Fruit fly (Drosophila melanogaster) whole organism, embryonic: ENCODE data around the gene Ist1.

Experiments used
- BEAF-32 ChIP-seq: fragments of 200-800 bp; sonication (Bioruptor generic); optimal IDR thresholded peaks from 3 replicates; lab custom pipeline; 2017; ENCODE audit warnings: missing biosample characterization, missing genetic modification characterization, mild to moderate bottlenecking, moderate library complexity, missing genetic modification reagents
- C15 ChIP-seq: fragments of 200-800 bp; sonication (Bioruptor generic); IDR thresholded peaks from 3 replicates; pipeline ENCODE4 v1.3.6; 2022; ENCODE audit warnings: missing biosample characterization, missing genetic modification characterization
- CG10267 ChIP-seq: fragments of 200-800 bp; sonication (Bioruptor generic); optimal IDR thresholded peaks from 2 replicates; lab custom pipeline; 2018; ENCODE audit warnings: missing biosample characterization, mild to moderate bottlenecking, missing genetic modification characterization, moderate library complexity
- CG10274 ChIP-seq: fragments of 200-800 bp; sonication (Bioruptor generic); optimal IDR thresholded peaks from 3 replicates; lab custom pipeline; 2017; ENCODE audit warnings: missing biosample characterization, mild to moderate bottlenecking, missing genetic modification characterization
- CG10431 ChIP-seq: fragments of 200-800 bp; sonication (Bioruptor generic); optimal IDR thresholded peaks from 3 replicates; lab custom pipeline; 2018; ENCODE audit warnings: missing biosample characterization, mild to moderate bottlenecking, missing genetic modification characterization
- CG10979 ChIP-seq: fragments of 200-800 bp; sonication (Bioruptor generic); optimal IDR thresholded peaks from 2 replicates; lab custom pipeline; 2018; ENCODE audit warnings: missing biosample characterization, mild to moderate bottlenecking, missing genetic modification characterization, moderate library complexity
- CG12659 ChIP-seq: fragments of 200-800 bp; sonication (Bioruptor generic); optimal IDR thresholded peaks from 3 replicates; lab custom pipeline; 2017; ENCODE audit warnings: mild to moderate bottlenecking, missing biosample characterization, missing genetic modification reagents, missing genetic modification characterization
- CG13287 ChIP-seq: fragments of 200-800 bp; sonication (Bioruptor generic); IDR thresholded peaks from 2 replicates; pipeline ENCODE4 v1.3.6; 2022; ENCODE audit warnings: missing biosample characterization, missing genetic modification characterization; ENCODE audit not compliant: partially characterized antibody
- CG13424 ChIP-seq: fragments of 200-800 bp; sonication (Bioruptor generic); optimal IDR thresholded peaks from 2 replicates; lab custom pipeline; 2019; ENCODE audit warnings: missing biosample characterization, mild to moderate bottlenecking, missing genetic modification characterization, moderate library complexity
- CG14710 ChIP-seq: fragments of 200-800 bp; sonication (Bioruptor generic); optimal IDR thresholded peaks from 3 replicates; lab custom pipeline; 2019; ENCODE audit warnings: missing biosample characterization, mild to moderate bottlenecking, missing genetic modification characterization, moderate library complexity
- CG15514 ChIP-seq: fragments of 200-800 bp; sonication (Bioruptor generic); optimal IDR thresholded peaks from 3 replicates; lab custom pipeline; 2017; ENCODE audit warnings: missing biosample characterization, missing genetic modification characterization, mild to moderate bottlenecking, moderate library complexity, missing genetic modification reagents
- CG17359 ChIP-seq: fragments of 200-800 bp; sonication (Bioruptor generic); optimal IDR thresholded peaks from 3 replicates; lab custom pipeline; 2018; ENCODE audit warnings: missing biosample characterization, mild to moderate bottlenecking, missing genetic modification characterization, moderate library complexity
- CG17568 ChIP-seq: fragments of 200-800 bp; sonication (Bioruptor generic); optimal IDR thresholded peaks from 2 replicates; lab custom pipeline; 2018; ENCODE audit warnings: missing biosample characterization, mild to moderate bottlenecking, missing genetic modification characterization, moderate library complexity
- CG17829 ChIP-seq: fragments of 200-800 bp; optimal IDR thresholded peaks from 2 replicates; lab custom pipeline; 2019; ENCODE audit warnings: missing biosample characterization, mild to moderate bottlenecking, missing genetic modification characterization, moderate library complexity
- CG17912 ChIP-seq: fragments of 200-800 bp; sonication (Bioruptor generic); optimal IDR thresholded peaks from 2 replicates; lab custom pipeline; 2018; ENCODE audit warnings: missing biosample characterization, mild to moderate bottlenecking, missing genetic modification characterization
- CG2116 ChIP-seq: fragments of 200-800 bp; sonication (Bioruptor generic); optimal IDR thresholded peaks from 3 replicates; lab custom pipeline; 2018; ENCODE audit warnings: missing biosample characterization, mild to moderate bottlenecking, missing genetic modification characterization
- CG4617 ChIP-seq: fragments of 200-800 bp; sonication (Bioruptor generic); optimal IDR thresholded peaks from 3 replicates; lab custom pipeline; 2016; ENCODE audit warnings: missing biosample characterization, missing genetic modification characterization, borderline replicate concordance
- CG4730 ChIP-seq: fragments of 200-800 bp; sonication (Bioruptor generic); IDR thresholded peaks from 2 replicates; pipeline ENCODE4 v1.3.6; 2022; ENCODE audit warnings: missing biosample characterization, missing genetic modification characterization
- CG9797 ChIP-seq: fragments of 200-800 bp; sonication (Bioruptor generic); optimal IDR thresholded peaks from 3 replicates; lab custom pipeline; 2018; ENCODE audit warnings: missing biosample characterization, mild to moderate bottlenecking, missing genetic modification characterization
- CTCF ChIP-seq: fragments of 200-800 bp; sonication (Bioruptor generic); optimal IDR thresholded peaks from 2 replicates; lab custom pipeline; 2017; ENCODE audit warnings: missing biosample characterization, mild to moderate bottlenecking, missing genetic modification characterization, moderate library complexity
- Dll ChIP-seq: fragments of 200-800 bp; sonication (Bioruptor generic); IDR thresholded peaks from 4 replicates; pipeline ENCODE4 v1.3.6; 2022; ENCODE audit warnings: missing biosample characterization, missing genetic modification characterization; ENCODE audit not compliant: partially characterized antibody
- Doc2 ChIP-seq: fragments of 200-800 bp; sonication (Bioruptor generic); IDR thresholded peaks from 2 replicates; pipeline ENCODE4 v1.3.6; 2022; ENCODE audit warnings: missing biosample characterization, missing genetic modification characterization
- Dp ChIP-seq: fragments of 200-800 bp; sonication (Bioruptor generic); optimal IDR thresholded peaks from 2 replicates; lab custom pipeline; 2018; ENCODE audit warnings: missing biosample characterization, mild to moderate bottlenecking, missing genetic modification characterization, moderate library complexity
- E2f2 ChIP-seq: fragments of 200-800 bp; sonication (Bioruptor generic); IDR thresholded peaks from 2 replicates; pipeline ENCODE4 v1.3.6; 2022; ENCODE audit warnings: missing biosample characterization, missing genetic modification characterization
- Hmr ChIP-seq: fragments of 200-800 bp; sonication (Bioruptor generic); optimal IDR thresholded peaks from 3 replicates; lab custom pipeline; 2017; ENCODE audit warnings: mild to moderate bottlenecking, missing biosample characterization, missing genetic modification reagents, missing genetic modification characterization
- MBD-R2 ChIP-seq: fragments of 200-800 bp; sonication (Bioruptor generic); IDR thresholded peaks from 2 replicates; pipeline ENCODE4 v1.3.6; 2022; ENCODE audit warnings: missing biosample characterization, missing genetic modification characterization
- MESR4 ChIP-seq: fragments of 200-800 bp; sonication (Bioruptor generic); optimal IDR thresholded peaks from 2 replicates; lab custom pipeline; 2018; ENCODE audit warnings: missing biosample characterization, mild to moderate bottlenecking, missing genetic modification characterization, moderate library complexity
- Med ChIP-seq: fragments of 200-800 bp; sonication (Bioruptor generic); peaks from one replicate; lab custom pipeline; 2016; ENCODE audit warnings: missing biosample characterization, missing genetic modification characterization, mild to moderate bottlenecking, inconsistent platforms, moderate library complexity
- Oaz ChIP-seq: fragments of 200-800 bp; sonication (Bioruptor generic); IDR thresholded peaks from 2 replicates; pipeline ENCODE4 v1.3.6; 2022; ENCODE audit warnings: missing biosample characterization, missing genetic modification characterization
- Sin3A ChIP-seq: fragments of >200 bp; optimal IDR thresholded peaks from 2 replicates; lab custom pipeline; 2018
- Stat92E ChIP-seq, 3 experiments: fragments of >200 bp in 2 of 3; fragments of 200-800 bp in 1 of 3; sonication (Bioruptor generic) in 1 of 3; optimal IDR thresholded peaks; 2 replicates each; lab custom pipeline; 2017 to 2019; ENCODE audit warnings: missing biosample characterization in 3 of 3, missing genetic modification characterization in 3 of 3, mild to moderate bottlenecking in 1 of 3, moderate library complexity in 1 of 3
- Usf ChIP-seq: fragments of 200-800 bp; sonication (Bioruptor generic); optimal IDR thresholded peaks from 2 replicates; lab custom pipeline; 2017; ENCODE audit warnings: missing genotype, missing biosample characterization, missing genetic modification characterization
- YL-1 ChIP-seq: fragments of 200-800 bp; sonication (Bioruptor generic); optimal IDR thresholded peaks from 3 replicates; lab custom pipeline; 2017; ENCODE audit warnings: missing biosample characterization, mild to moderate bottlenecking, missing genetic modification characterization
- gfzf ChIP-seq: fragments of 200-800 bp; sonication (Bioruptor generic); optimal IDR thresholded peaks from 2 replicates; lab custom pipeline; 2016; ENCODE audit warnings: missing biosample characterization, mild to moderate bottlenecking, missing genetic modification characterization, moderate library complexity
- kay ChIP-seq: fragments of 200-800 bp; sonication (Bioruptor generic); optimal IDR thresholded peaks from 2 replicates; lab custom pipeline; 2016; ENCODE audit warnings: missing biosample characterization, missing genetic modification characterization
- mam ChIP-seq: fragments of 200-800 bp; sonication (Bioruptor generic); optimal IDR thresholded peaks from 3 replicates; lab custom pipeline; 2016; ENCODE audit warnings: missing biosample characterization, missing genetic modification characterization
- nom ChIP-seq: fragments of 200-800 bp; sonication (Bioruptor generic); optimal IDR thresholded peaks from 2 replicates; lab custom pipeline; 2017; ENCODE audit warnings: missing biosample characterization, missing genetic modification characterization, mild to moderate bottlenecking, moderate library complexity, missing genetic modification reagents
- pzg ChIP-seq: fragments of 200-800 bp; sonication (Bioruptor generic); optimal IDR thresholded peaks from 3 replicates; lab custom pipeline; 2018; ENCODE audit warnings: missing biosample characterization, mild to moderate bottlenecking, missing genetic modification characterization, moderate library complexity
- ranshi ChIP-seq: fragments of 200-800 bp; sonication (Bioruptor generic); IDR thresholded peaks from 2 replicates; pipeline ENCODE4 v1.3.6; 2022; ENCODE audit warnings: missing biosample characterization, missing genetic modification characterization
- row ChIP-seq: fragments of 200-800 bp; sonication (Bioruptor generic); IDR thresholded peaks from 3 replicates; pipeline ENCODE4 v1.3.6; 2022; ENCODE audit warnings: missing biosample characterization, missing genetic modification characterization
- scrt ChIP-seq: fragments of 200-800 bp; sonication (Bioruptor generic); optimal IDR thresholded peaks from 2 replicates; lab custom pipeline; 2018; ENCODE audit warnings: missing biosample characterization, mild to moderate bottlenecking, missing genetic modification characterization, moderate library complexity
- sd ChIP-seq: fragments of 200-800 bp; sonication (Bioruptor generic); optimal IDR thresholded peaks from 3 replicates; lab custom pipeline; 2018; ENCODE audit warnings: missing biosample characterization, mild to moderate bottlenecking, missing genetic modification characterization, moderate library complexity
- slou ChIP-seq: fragments of 200-800 bp; sonication (Bioruptor generic); optimal IDR thresholded peaks from 3 replicates; lab custom pipeline; 2016; ENCODE audit warnings: missing biosample characterization, missing genetic modification characterization
- stwl ChIP-seq: fragments of 200-800 bp; sonication (Bioruptor generic); optimal IDR thresholded peaks from 3 replicates; lab custom pipeline; 2018; ENCODE audit warnings: missing biosample characterization, mild to moderate bottlenecking, missing genetic modification characterization, moderate library complexity
- sug ChIP-seq: fragments of 200-800 bp; optimal IDR thresholded peaks from 2 replicates; lab custom pipeline; 2019; ENCODE audit warnings: missing biosample characterization, mild to moderate bottlenecking, missing genetic modification characterization, moderate library complexity
- trem ChIP-seq: fragments of 200-800 bp; optimal IDR thresholded peaks from 3 replicates; lab custom pipeline; 2019; ENCODE audit warnings: missing biosample characterization, mild to moderate bottlenecking, missing genetic modification characterization, moderate library complexity
- trh ChIP-seq: fragments of 200-800 bp; sonication (Bioruptor generic); optimal IDR thresholded peaks from 2 replicates; lab custom pipeline; 2016; ENCODE audit warnings: missing biosample characterization, missing genetic modification characterization
- unc-4 ChIP-seq: fragments of 200-800 bp; sonication (Bioruptor generic); IDR thresholded peaks from 2 replicates; pipeline ENCODE4 v1.3.6; 2022; ENCODE audit warnings: missing biosample characterization, missing genetic modification characterization; ENCODE audit not compliant: partially characterized antibody

Gene Ist1

DNA sequence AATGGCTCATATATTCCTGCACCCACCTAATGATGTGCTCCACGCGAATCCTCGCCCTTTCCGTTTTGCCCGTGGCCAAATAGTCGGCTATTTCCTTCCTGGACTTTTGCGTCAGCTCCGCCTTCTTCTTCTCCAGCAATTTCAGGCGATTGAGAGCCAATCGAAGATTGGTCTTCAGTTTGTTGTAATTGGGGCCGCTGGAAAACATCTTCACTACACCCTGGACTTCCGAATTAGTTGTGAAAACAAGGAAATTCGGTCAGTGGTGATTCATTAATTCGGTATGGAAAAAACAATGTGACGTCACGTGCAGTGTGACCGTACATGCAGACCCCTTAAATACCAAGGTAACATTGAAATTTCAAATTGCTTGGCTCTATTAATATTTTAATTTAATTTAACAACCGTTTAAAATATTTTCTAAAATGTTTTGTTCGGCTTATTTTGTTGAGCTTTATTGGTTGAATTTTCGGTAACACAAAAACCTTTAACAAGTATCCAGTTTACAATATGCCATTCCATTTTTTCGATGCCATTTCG, at the start of gene Ist1:
Ist1 (minus strand) TSS at position 301 of the 540 bp plus-strand sequence.
- peak; percentile 43; the same call in 1 of the 3 replicates for TF ChIP-seq row (GFP tag; lab: Robert Waterston, UW)
- no peak for TF ChIP-seq slou (GFP tag; lab: Kevin White, UChicago)
- peak; percentile 29 for TF ChIP-seq Sin3A (lab: Kevin White, UChicago)
- TF ChIP-seq sd (tag; lab: Kevin White, UChicago) = peak; percentile 94
- no peak for TF ChIP-seq ranshi
- no peak for TF ChIP-seq CG17568
- peak in 1 of 3 experiments; percentile 14 for TF ChIP-seq Stat92E (GFP tag; optimal IDR thresholded peaks at IDR 0.05; lab: Kevin White, UChicago)
- no peak for TF ChIP-seq CG17912 (GFP tag; lab: Kevin White, UChicago)
- peak; percentile 34 for TF ChIP-seq CTCF (GFP tag; lab: Kevin White, UChicago)
- no peak for TF ChIP-seq sug (tag; lab: Kevin White, UChicago)
- peak; percentile 29; the same call in 1 of the 2 replicates for TF ChIP-seq CG13287 (GFP tag; lab: Robert Waterston, UW)
- TF ChIP-seq mam (GFP tag; lab: Kevin White, UChicago) = no peak
- peak; percentile 7 for TF ChIP-seq scrt
- peak; percentile 22 for TF ChIP-seq CG2116
- TF ChIP-seq gfzf (GFP tag; lab: Kevin White, UChicago) = peak; percentile 71
- TF ChIP-seq Oaz (GFP tag; lab: Robert Waterston, UW) = no peak
- TF ChIP-seq trh (GFP tag; lab: Kevin White, UChicago) = no peak
- peak; percentile 50 for TF ChIP-seq stwl (tag; lab: Kevin White, UChicago)
- TF ChIP-seq CG10274 = no peak
- TF ChIP-seq CG9797 (GFP tag; lab: Kevin White, UChicago) = peak; percentile 78
- peak; percentile 89 for TF ChIP-seq kay (GFP tag; lab: Kevin White, UChicago)
- TF ChIP-seq C15 (GFP tag; lab: Robert Waterston, UW) = no peak
- no peak for TF ChIP-seq CG13424 (tag; lab: Kevin White, UChicago)
- TF ChIP-seq Doc2 (GFP tag; lab: Robert Waterston, UW) = no peak
- TF ChIP-seq CG4617 (GFP tag; lab: Kevin White, UChicago) = peak; percentile 76
- TF ChIP-seq CG12659 = no peak
- peak; percentile 90 for TF ChIP-seq MESR4 (GFP tag; lab: Kevin White, UChicago)
- peak; percentile 4 for TF ChIP-seq CG10431 (GFP tag; lab: Kevin White, UChicago)
- TF ChIP-seq unc-4 (GFP tag; lab: Robert Waterston, UW) = 0 out of 2 replicates have a peak, but pooled peaks have one; percentile 19
- TF ChIP-seq pzg (GFP tag; lab: Kevin White, UChicago) = peak; percentile 51
- peak; percentile 36 for TF ChIP-seq Med
- TF ChIP-seq BEAF-32 = peak; percentile 16
- peak; percentile 32 for TF ChIP-seq CG10267 (tag; lab: Kevin White, UChicago)
- peak; percentile 8 for TF ChIP-seq nom
- TF ChIP-seq Hmr (GFP tag; lab: Kevin White, UChicago) = no peak
- no peak for TF ChIP-seq CG10979 (tag; lab: Kevin White, UChicago)
- TF ChIP-seq CG14710 (tag; lab: Kevin White, UChicago) = peak; percentile 80
- TF ChIP-seq CG15514 = peak; percentile 25
- peak; percentile 45 for TF ChIP-seq trem (tag; lab: Kevin White, UChicago)
- peak; percentile 84 for TF ChIP-seq Dp (GFP tag; lab: Kevin White, UChicago)
- peak; percentile 31; the same call in 1 of the 2 replicates for TF ChIP-seq MBD-R2 (GFP tag; lab: Robert Waterston, UW)
- TF ChIP-seq CG4730 = no peak
- no peak for TF ChIP-seq Usf
- 0 out of 4 replicates have a peak, but pooled peaks have one; percentile 13 for TF ChIP-seq Dll (GFP tag; lab: Robert Waterston, UW)
- peak; percentile 91 for TF ChIP-seq E2f2 (GFP tag; lab: Robert Waterston, UW)
- TF ChIP-seq CG17359 = no peak
- TF ChIP-seq CG17829 = peak; percentile 9
- TF ChIP-seq YL-1 (GFP tag; lab: Kevin White, UChicago) = peak; percentile 47
